Worm (Caenorhabditis elegans): Measurements from ENCODE around the gene ugt-35.

The ugt-35 gene

DNA sequence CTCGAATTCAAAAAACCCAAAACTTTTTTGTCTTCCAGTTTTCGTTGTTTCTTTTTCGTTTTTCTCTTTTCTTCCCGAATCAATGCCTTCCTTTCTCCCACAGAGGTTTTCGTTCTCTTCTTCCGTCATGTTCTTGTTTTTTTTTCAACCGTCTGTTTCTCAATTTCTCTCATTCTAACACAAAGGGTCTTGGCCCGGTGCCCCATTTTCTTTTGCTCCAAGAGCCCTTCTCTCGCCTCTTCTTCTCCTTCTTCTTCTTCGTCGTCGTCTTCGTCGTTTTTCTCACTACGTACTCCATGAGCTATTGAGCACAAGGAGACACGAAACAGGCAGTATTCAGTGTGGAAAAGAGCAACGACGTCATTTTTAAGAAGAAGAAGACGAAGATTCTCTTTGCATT, 23.4 kb upstream of the ugt-35 start:
- TF ChIP-seq Y105C5A.15 (GFP tag; IDR thresholded peaks at IDR 0.05) (no peak), unc-62 (GFP tag; optimal IDR thresholded peaks at IDR 0.05 in 1 of 2) (peak in 1 of 2 experiments; percentile 83), unc-62 (tag; optimal IDR thresholded peaks at IDR 0.05) (no peak), fkh-10 (GFP tag; optimal IDR thresholded peaks at IDR 0.05) (peak; percentile 46), hlh-30 (tag; optimal IDR thresholded peaks at IDR 0.05; ENCODE audit: insufficient read depth) (peak; percentile 12), ztf-7 (tag; optimal IDR thresholded peaks at IDR 0.05) (no peak), hmg-1.1 (GFP tag; IDR thresholded peaks at IDR 0.05) (peak; percentile 67), zag-1 (tag; optimal IDR thresholded peaks at IDR 0.05) (no peak), egl-27 (tag; optimal IDR thresholded peaks at IDR 0.05) (no peak), Y48G9A.11 (GFP tag; IDR thresholded peaks at IDR 0.05) (no peak), nhr-11 (tag; optimal IDR thresholded peaks at IDR 0.05) (peak; percentile 18), lsy-2 (tag; optimal IDR thresholded peaks at IDR 0.05) (peak in 1 of 2 experiments; percentile 21), ctbp-1 (GFP tag; IDR thresholded peaks at IDR 0.05) (0 out of 2 replicates have a peak, but pooled peaks have one; percentile 22), mdl-1 (tag; optimal IDR thresholded peaks at IDR 0.05) (peak in 1 of 2 experiments; percentile 27), sdz-12 (GFP tag; optimal IDR thresholded peaks at IDR 0.05) (no peak), rbr-2 (tag; optimal IDR thresholded peaks at IDR 0.05) (peak; percentile 46), pha-4 (GFP tag; IDR thresholded peaks at IDR 0.05) (no peak), pha-4 (tag; optimal IDR thresholded peaks at IDR 0.05) (no peak)

DNA sequence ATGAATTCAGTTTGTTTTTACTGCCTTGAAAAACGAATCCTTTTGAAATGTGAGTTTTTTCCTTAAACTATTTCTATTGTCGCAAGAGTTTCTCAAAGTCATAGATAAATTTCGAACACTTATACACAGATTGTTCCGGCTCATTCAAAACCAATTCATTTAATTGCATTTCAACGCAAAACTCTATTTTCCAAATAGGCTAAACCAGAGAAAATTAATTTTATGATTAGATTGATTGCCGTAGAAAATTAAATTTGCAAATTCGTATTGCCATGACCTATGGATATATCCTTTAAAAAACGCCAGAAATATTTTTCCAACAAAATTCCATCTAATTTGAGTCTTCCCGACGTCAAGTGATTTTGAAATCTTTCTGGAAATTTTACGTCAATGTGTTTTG, 21.9 kb upstream of the ugt-35 start:
- TF ChIP-seq fos-1 (tag; optimal IDR thresholded peaks at IDR 0.05) = no peak
- no peak for TF ChIP-seq lin-13 (GFP tag; optimal IDR thresholded peaks at IDR 0.05)

DNA sequence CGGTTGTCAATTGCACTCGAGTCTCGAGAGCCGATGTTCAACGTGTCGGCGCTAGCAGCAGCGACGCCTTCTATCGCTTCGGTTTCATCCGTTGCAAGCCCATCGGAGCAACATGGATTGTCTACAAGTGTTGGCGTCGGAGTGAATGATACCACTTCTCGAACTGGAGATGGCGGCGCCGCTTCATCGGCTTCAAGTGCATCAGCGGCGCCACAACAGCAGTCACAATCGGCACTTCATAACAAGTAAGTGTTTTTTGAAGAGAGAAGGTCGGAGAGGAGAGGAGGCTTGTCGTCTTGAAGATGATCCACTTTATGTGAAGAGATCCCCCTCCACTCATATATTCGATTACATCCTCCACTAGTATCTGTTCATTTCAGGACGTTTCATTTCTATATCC, 18.5 kb upstream of the ugt-35 start:
- TF ChIP-seq mdt-29 (GFP tag; IDR thresholded peaks at IDR 0.05) (no peak), ceh-20 (GFP tag; IDR thresholded peaks at IDR 0.05) (no peak), zip-2 (tag; optimal IDR thresholded peaks at IDR 0.05) (no peak)

DNA sequence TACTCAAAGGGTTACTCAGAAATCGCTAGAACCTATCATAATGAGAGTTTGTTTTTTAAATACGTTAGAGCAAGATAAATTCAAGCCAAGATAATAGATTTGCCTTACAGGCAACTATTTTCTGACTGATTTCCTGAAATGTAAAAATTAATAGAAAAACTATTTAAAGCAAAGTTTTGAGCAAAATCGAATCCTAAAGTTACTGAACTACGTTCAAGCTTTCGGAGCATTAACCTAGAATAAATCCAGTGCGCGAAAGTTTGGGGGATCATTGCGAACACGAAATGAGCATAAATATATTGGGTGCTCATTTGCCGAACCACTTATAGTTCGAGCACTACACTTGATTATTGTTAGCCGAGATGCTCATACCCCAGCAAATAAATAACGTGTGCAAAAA, 17.6 kb upstream of the ugt-35 start, which contains the start of gene ceh-22:
Gene ceh-22, plus strand, starts transcription at position 301 of the 400 bp plus-strand sequence.
- TF ChIP-seq egl-27 (tag; optimal IDR thresholded peaks at IDR 0.05) (no peak), zfp-3 (GFP tag; conservative IDR thresholded peaks at IDR 0.05) (no peak), nhr-76 (tag; optimal IDR thresholded peaks at IDR 0.05) (no peak), ZK337.2 (GFP tag; IDR thresholded peaks at IDR 0.05) (no peak), fkh-10 (GFP tag; optimal IDR thresholded peaks at IDR 0.05) (no peak), ceh-28 (tag; optimal IDR thresholded peaks at IDR 0.05) (no peak), set-16 (GFP tag; IDR thresholded peaks at IDR 0.05) (no peak), dmd-9 (GFP tag; IDR thresholded peaks at IDR 0.05) (no peak), lin-13 (GFP tag; optimal IDR thresholded peaks at IDR 0.05) (no peak), nhr-102 (tag; optimal IDR thresholded peaks at IDR 0.05) (no peak), zag-1 (tag; optimal IDR thresholded peaks at IDR 0.05) (no peak), mxl-3 (GFP tag; optimal IDR thresholded peaks at IDR 0.05) (no peak), aly-2 (tag; optimal IDR thresholded peaks at IDR 0.05) (no peak)

DNA sequence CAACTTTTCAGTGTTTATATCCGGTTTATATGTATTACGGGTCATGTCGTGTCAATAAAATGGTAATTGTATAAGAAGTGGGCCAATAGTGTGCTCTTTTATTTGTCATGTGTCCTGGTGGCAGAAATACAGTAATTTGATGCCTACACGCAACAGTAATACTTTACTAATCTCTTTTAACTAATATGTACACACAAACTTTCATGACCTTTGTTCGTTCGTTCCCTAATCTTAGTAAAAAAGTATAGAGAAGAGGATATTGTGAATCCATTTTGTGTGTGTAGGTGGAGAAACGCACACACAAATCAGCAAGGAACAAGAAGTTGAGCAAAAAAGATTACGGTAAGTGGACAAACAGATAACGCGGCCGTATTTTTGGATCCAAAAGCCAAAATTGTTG, 16.8 kb upstream of the ugt-35 start:
- no peak for TF ChIP-seq nhr-28 (tag; optimal IDR thresholded peaks at IDR 0.05)
- TF ChIP-seq unc-62 (GFP tag; optimal IDR thresholded peaks at IDR 0.05 in 1 of 2) = peak in 1 of 2 experiments; percentile 77
- TF ChIP-seq unc-62 (tag; optimal IDR thresholded peaks at IDR 0.05) = no peak

DNA sequence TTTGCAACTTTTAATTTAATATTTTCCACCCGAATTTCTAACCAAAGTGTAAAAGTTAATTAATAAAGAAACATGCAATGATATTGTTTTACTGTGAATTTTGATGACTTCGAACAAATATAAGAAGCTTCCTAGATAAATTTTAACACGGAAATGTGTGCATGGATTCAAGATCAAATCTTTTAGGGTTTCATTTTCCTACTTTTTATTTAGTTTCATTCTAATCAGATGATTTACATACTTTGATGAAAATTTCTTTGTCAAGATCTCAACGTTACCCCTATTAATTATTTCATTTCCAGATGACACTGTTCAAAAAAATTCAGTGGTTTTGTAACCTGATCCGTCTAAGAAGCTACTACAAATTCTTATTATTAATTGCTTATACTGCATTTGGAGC, 13.2 kb upstream of the ugt-35 start, which contains the start of gene twk-12:
Gene twk-12, plus strand, starts transcription at position 301 of the 400 bp plus-strand sequence.
- TF ChIP-seq spr-3 (GFP tag; optimal IDR thresholded peaks at IDR 0.05) = no peak
- TF ChIP-seq fkh-10 (GFP tag; optimal IDR thresholded peaks at IDR 0.05) = no peak
- no peak for TF ChIP-seq Y75B8A.6 (GFP tag; IDR thresholded peaks at IDR 0.05)
- no peak for TF ChIP-seq ama-1 (optimal IDR thresholded peaks at IDR 0.05)
- TF ChIP-seq nhr-76 (tag; optimal IDR thresholded peaks at IDR 0.05) = no peak
- no peak for TF ChIP-seq nhr-11 (tag; optimal IDR thresholded peaks at IDR 0.05)
- TF ChIP-seq Y48G9A.11 (GFP tag; IDR thresholded peaks at IDR 0.05) = no peak
- no peak for TF ChIP-seq zag-1 (tag; optimal IDR thresholded peaks at IDR 0.05)
- no peak for TF ChIP-seq jun-1 (tag; optimal IDR thresholded peaks at IDR 0.05)
- no peak for TF ChIP-seq ceh-32 (tag; optimal IDR thresholded peaks at IDR 0.05; ENCODE audit: poor library complexity)
- TF ChIP-seq mxl-3 (GFP tag; optimal IDR thresholded peaks at IDR 0.05) = no peak

All from whole organism, L4 larva.